Fruit fly (Drosophila melanogaster) whole organism: ENCODE measurements around the gene Ptpmeg.

Experiments used
- CG8478 ChIP-seq: fragments of >200 bp; optimal IDR thresholded peaks from 2 replicates; lab custom pipeline; 2018; ENCODE audit warnings: inconsistent platforms
- Dll ChIP-seq: fragments of >200 bp; optimal IDR thresholded peaks from 2 replicates; lab custom pipeline; 2017
- EcR ChIP-seq, 2 experiments: fragments of >200 bp; optimal IDR thresholded peaks; 2 replicates each; lab custom pipeline; 2017; ENCODE audit warnings: missing biosample characterization in 2 of 2, missing genetic modification characterization in 2 of 2, missing genetic modification reagents in 2 of 2
- pan ChIP-seq: fragments of >200 bp; optimal IDR thresholded peaks from 2 replicates; lab custom pipeline; 2017
- psq ChIP-seq: fragments of >200 bp; optimal IDR thresholded peaks from 2 replicates; lab custom pipeline; 2017
- usp ChIP-seq: fragments of >200 bp; optimal IDR thresholded peaks from 2 replicates; lab custom pipeline; 2017; ENCODE audit warnings: missing biosample characterization, missing genetic modification characterization, mixed read lengths

Gene Ptpmeg

dm6 chr3L:316784-317183 is 11.1 kb upstream of the Ptpmeg start, which contains the start of gene ddbt:
TSS of gene ddbt (plus strand) at chr3L:317084.
- no peak for TF ChIP-seq Dll (lab: Kevin White, UChicago)

DNA sequence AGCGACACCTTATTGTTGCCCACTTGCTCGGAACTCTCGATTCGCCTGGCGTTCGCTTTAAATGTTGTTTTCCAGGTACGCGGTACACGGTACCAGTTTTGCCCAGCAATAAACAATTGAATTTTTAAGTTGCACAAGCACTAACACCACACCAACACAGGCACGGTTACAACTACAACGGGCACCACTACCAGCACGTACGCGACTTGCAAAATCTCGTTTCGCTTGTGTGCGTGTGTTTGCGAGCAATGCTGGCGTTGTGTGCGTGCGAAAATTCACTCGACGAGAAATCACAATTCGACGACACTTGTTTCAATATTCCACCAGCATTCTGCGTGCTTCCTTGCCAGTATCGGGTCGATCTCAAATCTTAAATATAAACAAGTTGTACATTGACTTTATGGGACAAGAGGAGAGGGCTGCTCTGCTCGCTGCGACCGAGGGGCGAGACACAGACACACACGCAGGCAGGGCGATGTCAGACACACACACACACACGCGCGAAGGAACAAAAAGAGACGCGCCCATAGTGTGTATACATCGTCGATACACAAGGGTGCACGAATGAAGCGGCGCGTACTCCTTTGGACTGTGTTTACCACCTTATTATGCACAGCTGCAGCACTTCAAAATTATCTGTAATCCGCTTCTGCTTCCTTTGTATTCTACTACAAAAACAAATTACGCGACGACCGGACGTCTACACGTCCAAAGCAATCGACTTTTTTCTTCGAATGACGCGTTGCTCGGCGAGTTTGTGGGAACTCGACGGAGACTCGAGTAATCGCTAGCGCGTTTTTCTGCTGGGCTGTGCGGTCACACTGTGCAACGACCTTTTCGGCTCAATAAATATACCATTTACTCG is 8.5 kb upstream of the Ptpmeg start, which contains the start of gene fwd:
TSS of gene fwd (minus strand) at position 740 of the 865 bp plus-strand sequence.
- no peak for TF ChIP-seq pan (lab: Kevin White, UChicago)
- TF ChIP-seq CG8478, result peak; percentile 88

DNA sequence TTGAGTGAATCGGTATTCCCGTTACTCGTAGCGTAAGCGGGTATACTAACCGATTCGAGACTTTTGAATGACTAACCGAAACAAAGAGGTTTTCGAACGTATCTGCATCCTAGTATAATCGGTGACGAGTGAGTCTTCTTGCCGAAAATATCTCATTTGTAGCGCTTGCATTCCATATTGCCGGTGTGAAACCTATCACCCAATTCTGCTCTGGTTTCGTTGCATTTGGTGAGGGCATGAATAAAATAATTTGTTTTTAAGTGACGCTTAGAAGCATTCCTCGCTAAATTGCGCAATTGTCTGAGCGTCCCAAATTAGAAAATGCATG is 7.9 kb upstream of the Ptpmeg start:
- TF ChIP-seq CG8478 (no peak), EcR (GFP tag; optimal IDR thresholded peaks at IDR 0.05; lab: Kevin White, UChicago) (no peak), pan (lab: Kevin White, UChicago) (no peak), psq (lab: Kevin White, UChicago) (no peak), usp (GFP tag; lab: Kevin White, UChicago) (no peak), Dll (lab: Kevin White, UChicago) (no peak)

DNA sequence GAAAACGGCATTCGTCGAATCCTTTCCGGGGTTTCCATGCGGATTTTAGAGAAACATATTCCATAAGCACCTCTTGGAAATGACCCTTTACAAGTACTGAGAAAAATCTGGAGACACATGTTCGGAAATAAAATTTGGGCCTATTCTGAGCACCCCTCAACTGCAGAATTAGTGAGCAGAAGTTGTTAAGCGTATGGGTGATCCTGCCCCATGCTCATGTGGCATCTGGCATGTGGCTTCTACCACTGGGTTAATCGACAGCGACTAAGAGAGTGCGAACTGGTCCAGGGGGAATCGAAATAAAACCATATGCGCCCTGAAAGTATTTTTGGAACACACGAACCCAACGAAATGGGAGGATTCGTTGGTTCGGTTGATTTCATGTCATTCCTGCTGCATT is 7.1 kb upstream of the Ptpmeg start:
- TF ChIP-seq psq (lab: Kevin White, UChicago) (no peak), EcR (GFP tag; optimal IDR thresholded peaks at IDR 0.05; lab: Kevin White, UChicago) (no peak), CG8478 (no peak), usp (GFP tag; lab: Kevin White, UChicago) (no peak), pan (lab: Kevin White, UChicago) (no peak), Dll (lab: Kevin White, UChicago) (no peak)

DNA sequence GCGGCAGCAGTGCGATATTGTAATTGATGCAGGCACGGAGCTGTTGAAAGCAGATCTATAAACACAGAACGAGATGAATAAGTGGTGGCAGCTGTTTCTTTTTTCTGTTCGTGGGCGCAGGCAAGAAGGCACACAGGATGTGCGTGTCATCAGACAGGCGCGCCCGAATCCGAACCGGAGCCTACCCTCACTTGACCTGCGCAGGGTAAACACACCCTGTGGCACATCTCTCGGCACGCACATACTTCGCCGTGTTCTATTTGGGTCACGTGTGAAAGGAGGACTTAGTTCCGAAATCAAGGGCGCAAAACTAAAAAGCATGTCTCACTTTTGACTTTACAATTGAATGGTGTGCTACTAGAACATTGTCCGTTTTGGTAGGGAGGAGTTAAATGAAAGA is 6.4 kb upstream of the Ptpmeg start:
- TF ChIP-seq EcR (GFP tag; optimal IDR thresholded peaks at IDR 0.05; lab: Kevin White, UChicago) (no peak), psq (lab: Kevin White, UChicago) (no peak), usp (GFP tag; lab: Kevin White, UChicago) (no peak), Dll (lab: Kevin White, UChicago) (no peak), CG8478 (no peak), pan (lab: Kevin White, UChicago) (no peak)

DNA sequence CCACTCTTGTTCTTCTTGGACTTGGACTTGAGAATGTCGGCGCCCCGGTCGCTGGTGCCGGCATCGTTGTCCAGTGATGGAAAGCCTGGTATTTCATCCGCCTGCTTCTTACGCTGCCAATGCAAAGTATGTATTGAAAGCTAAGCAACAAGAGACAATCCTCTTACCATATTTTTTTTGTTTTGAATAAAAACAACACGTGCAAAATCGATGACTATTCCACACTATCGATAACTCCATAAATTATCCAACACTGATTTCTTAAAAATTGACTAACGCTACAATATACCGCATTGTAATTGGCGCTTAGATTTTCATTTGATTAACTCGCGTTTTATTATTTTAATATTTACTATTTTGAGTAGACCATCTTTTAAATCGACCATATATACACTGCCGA is 3.4 kb upstream of the Ptpmeg start, which contains the start of gene CG32344:
TSS of gene CG32344 (minus strand) at position 235 of the 400 bp plus-strand sequence.
- TF ChIP-seq CG8478 (no peak), psq (lab: Kevin White, UChicago) (no peak), usp (GFP tag; lab: Kevin White, UChicago) (no peak), EcR (GFP tag; optimal IDR thresholded peaks at IDR 0.05; lab: Kevin White, UChicago) (no peak), Dll (lab: Kevin White, UChicago) (no peak), pan (lab: Kevin White, UChicago) (no peak)

DNA sequence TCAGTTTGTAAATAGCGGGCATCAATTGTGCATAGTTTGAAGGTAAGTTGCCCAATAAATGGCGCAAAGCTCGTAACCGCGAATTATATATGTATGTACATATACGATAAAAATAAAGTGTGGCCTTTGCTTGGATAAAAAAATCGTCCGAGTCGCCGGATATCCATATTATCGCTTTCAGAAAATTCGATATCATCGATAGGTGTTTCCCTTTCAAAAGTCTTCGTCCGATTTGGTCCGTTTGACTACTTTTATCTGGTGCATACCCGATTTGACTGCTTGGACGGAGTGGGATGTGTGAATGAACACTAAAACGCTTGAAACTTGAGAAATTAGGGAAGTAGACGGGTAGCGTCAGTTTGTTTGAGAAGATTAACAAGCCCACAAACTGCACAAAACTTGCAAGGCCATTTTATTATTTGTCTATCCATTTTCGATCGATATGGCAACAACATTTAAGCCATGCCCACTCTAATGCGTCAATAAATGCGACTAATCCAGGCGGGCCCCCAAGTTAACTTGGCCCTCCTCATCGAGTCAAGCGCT is 1.3 kb downstream of the Ptpmeg start:
- TF ChIP-seq psq (lab: Kevin White, UChicago), result no peak
- no peak for TF ChIP-seq EcR (GFP tag; optimal IDR thresholded peaks at IDR 0.05; lab: Kevin White, UChicago)
- TF ChIP-seq CG8478, result no peak
- TF ChIP-seq pan (lab: Kevin White, UChicago), result no peak
- no peak for TF ChIP-seq usp (GFP tag; lab: Kevin White, UChicago)
- TF ChIP-seq Dll (lab: Kevin White, UChicago), result no peak

dm6 chr3L:331842-332802 is 4.2 kb downstream of the Ptpmeg start, which contains the start of gene mthl9:
TSS of gene mthl9 (minus strand) at chr3L:332309.
- no peak for TF ChIP-seq pan (lab: Kevin White, UChicago)
- no peak for TF ChIP-seq usp (GFP tag; lab: Kevin White, UChicago)
- TF ChIP-seq psq (lab: Kevin White, UChicago), result no peak
- no peak for TF ChIP-seq Dll (lab: Kevin White, UChicago)

DNA sequence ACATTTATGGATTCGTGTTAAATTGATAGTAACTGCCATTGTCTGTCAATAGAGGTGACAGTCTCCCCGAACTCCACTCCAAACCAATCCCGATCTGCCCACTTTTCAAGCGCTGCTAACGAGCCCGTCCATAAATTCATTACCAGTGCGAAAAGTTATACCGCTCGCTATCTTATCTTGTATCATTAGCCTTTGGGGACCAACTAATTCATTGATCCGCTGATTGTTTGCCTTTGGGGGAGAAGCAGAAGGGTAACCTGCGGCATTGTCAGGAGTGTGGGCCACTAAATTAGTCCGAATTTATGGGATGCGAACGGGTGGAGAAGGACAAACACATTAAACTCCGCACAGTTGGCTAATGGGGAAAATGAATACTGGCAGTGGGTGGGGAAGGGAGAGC is 9.3 kb downstream of the Ptpmeg start:
- no peak for TF ChIP-seq CG8478
- no peak for TF ChIP-seq Dll (lab: Kevin White, UChicago)
- no peak for TF ChIP-seq EcR (GFP tag; optimal IDR thresholded peaks at IDR 0.05; lab: Kevin White, UChicago)
- TF ChIP-seq usp (GFP tag; lab: Kevin White, UChicago), result no peak
- TF ChIP-seq psq (lab: Kevin White, UChicago), result no peak
- no peak for TF ChIP-seq pan (lab: Kevin White, UChicago)

dm6 chr3L:338116-338515 is 10.2 kb downstream of the Ptpmeg start:
- TF ChIP-seq Dll (lab: Kevin White, UChicago) (no peak), EcR (GFP tag; optimal IDR thresholded peaks at IDR 0.05; lab: Kevin White, UChicago) (no peak), psq (lab: Kevin White, UChicago) (no peak), usp (GFP tag; lab: Kevin White, UChicago) (no peak), pan (lab: Kevin White, UChicago) (no peak), CG8478 (no peak)

DNA sequence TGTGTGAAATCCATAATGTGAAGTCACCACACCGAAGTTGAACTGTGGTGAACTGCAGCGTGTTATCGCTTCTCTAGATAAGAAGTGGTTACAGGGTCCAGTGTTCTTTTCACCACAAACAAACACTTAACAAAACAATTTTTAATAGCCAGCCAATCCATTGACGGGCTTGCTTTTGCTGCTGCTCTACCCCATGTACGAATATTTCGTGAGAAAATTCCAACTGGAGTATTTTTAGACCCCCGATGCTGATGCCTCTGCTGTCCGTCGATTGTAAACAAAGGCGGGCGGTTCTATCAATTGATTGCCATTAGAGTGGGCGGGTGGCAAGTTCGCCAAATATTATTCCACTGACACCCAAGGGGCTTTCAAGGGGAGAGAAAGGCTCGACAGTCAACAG is 11.2 kb downstream of the Ptpmeg start:
- TF ChIP-seq Dll (lab: Kevin White, UChicago) (no peak), psq (lab: Kevin White, UChicago) (no peak), EcR (GFP tag; optimal IDR thresholded peaks at IDR 0.05; lab: Kevin White, UChicago) (no peak), usp (GFP tag; lab: Kevin White, UChicago) (no peak)
